Worm (Caenorhabditis elegans) whole organism, mixed stage, embryonic: ENCODE data around the gene clec-85.
"Not testable (repeated sequence)": the region's sequence is repeated elsewhere in the genome, so short reads cannot be mapped to it uniquely, and the experiment has no call there.

Experiments
- bed-3 ChIP-seq: fragments of 200-800 bp; sonication (Bioruptor generic); optimal IDR thresholded peaks from 3 replicates; lab custom pipeline; 2018; ENCODE audit warnings: mild to moderate bottlenecking, missing genetic modification characterization, moderate library complexity, missing compliant biosample characterization
- blmp-1 ChIP-seq: fragments of 150-350 bp; optimal IDR thresholded peaks from 2 replicates; lab custom pipeline; 2014; ENCODE audit warnings: missing biosample characterization, missing genetic modification characterization
- ceh-43 ChIP-seq: fragments of 200-800 bp; sonication (Bioruptor generic); optimal IDR thresholded peaks from 2 replicates; lab custom pipeline; 2018; ENCODE audit warnings: mild to moderate bottlenecking, missing genetic modification characterization, moderate library complexity, missing compliant biosample characterization
- drap-1 ChIP-seq: fragments of 200-800 bp; sonication (Bioruptor generic); optimal IDR thresholded peaks from 3 replicates; lab custom pipeline; 2018; ENCODE audit warnings: mild to moderate bottlenecking, missing genetic modification characterization, missing compliant biosample characterization
- elt-1 ChIP-seq: sonication (generic microtip); optimal IDR thresholded peaks from 2 replicates; lab custom pipeline; 2017; ENCODE audit warnings: missing genetic modification characterization, mild to moderate bottlenecking, missing compliant biosample characterization, antibody characterized with exemption, moderate library complexity, borderline replicate concordance; ENCODE audit not compliant: insufficient read depth
- elt-3 ChIP-seq: fragments of 150-350 bp; optimal IDR thresholded peaks from 2 replicates; lab custom pipeline; 2014; ENCODE audit warnings: missing biosample characterization, missing genetic modification characterization
- ham-2 ChIP-seq: fragments of 200-800 bp; sonication (Bioruptor generic); optimal IDR thresholded peaks from 2 replicates; lab custom pipeline; 2018; ENCODE audit warnings: mild to moderate bottlenecking, missing genetic modification characterization, missing compliant biosample characterization
- hlh-1 ChIP-seq: fragments of 150-350 bp; optimal IDR thresholded peaks from 2 replicates; lab custom pipeline; 2014; ENCODE audit warnings: missing biosample characterization, missing genetic modification reagents, missing genetic modification characterization
- lin-13 ChIP-seq: fragments of 150-350 bp; optimal IDR thresholded peaks from 2 replicates; lab custom pipeline; 2014; ENCODE audit warnings: missing biosample characterization, missing genetic modification characterization
- lsy-2 ChIP-seq: fragments of 150-350 bp; optimal IDR thresholded peaks from 2 replicates; lab custom pipeline; 2014; ENCODE audit warnings: missing biosample characterization, missing genetic modification characterization
- mab-5 ChIP-seq: fragments of 150-350 bp; optimal IDR thresholded peaks from 2 replicates; lab custom pipeline; 2014; ENCODE audit warnings: missing biosample characterization, missing genetic modification characterization
- nhr-237 ChIP-seq: fragments of 150-350 bp; optimal IDR thresholded peaks from 2 replicates; lab custom pipeline; 2014; ENCODE audit warnings: missing biosample characterization, missing genetic modification characterization
- pha-4 ChIP-seq: fragments of 150-350 bp; optimal IDR thresholded peaks from 2 replicates; lab custom pipeline; 2018; ENCODE audit warnings: missing biosample characterization, missing genetic modification reagents, missing genetic modification characterization
- sem-2 ChIP-seq: fragments of 200-800 bp; sonication (Bioruptor generic); optimal IDR thresholded peaks from 2 replicates; lab custom pipeline; 2018; ENCODE audit warnings: mild to moderate bottlenecking, missing genetic modification characterization, missing compliant biosample characterization
- unc-39 ChIP-seq: fragments of 150-350 bp; optimal IDR thresholded peaks from 2 replicates; lab custom pipeline; 2014; ENCODE audit warnings: missing biosample characterization, missing genetic modification characterization
- zip-8 ChIP-seq: fragments of 150-350 bp; optimal IDR thresholded peaks from 2 replicates; lab custom pipeline; 2014; ENCODE audit warnings: missing biosample characterization, missing genetic modification characterization

clec-85 gene

DNA sequence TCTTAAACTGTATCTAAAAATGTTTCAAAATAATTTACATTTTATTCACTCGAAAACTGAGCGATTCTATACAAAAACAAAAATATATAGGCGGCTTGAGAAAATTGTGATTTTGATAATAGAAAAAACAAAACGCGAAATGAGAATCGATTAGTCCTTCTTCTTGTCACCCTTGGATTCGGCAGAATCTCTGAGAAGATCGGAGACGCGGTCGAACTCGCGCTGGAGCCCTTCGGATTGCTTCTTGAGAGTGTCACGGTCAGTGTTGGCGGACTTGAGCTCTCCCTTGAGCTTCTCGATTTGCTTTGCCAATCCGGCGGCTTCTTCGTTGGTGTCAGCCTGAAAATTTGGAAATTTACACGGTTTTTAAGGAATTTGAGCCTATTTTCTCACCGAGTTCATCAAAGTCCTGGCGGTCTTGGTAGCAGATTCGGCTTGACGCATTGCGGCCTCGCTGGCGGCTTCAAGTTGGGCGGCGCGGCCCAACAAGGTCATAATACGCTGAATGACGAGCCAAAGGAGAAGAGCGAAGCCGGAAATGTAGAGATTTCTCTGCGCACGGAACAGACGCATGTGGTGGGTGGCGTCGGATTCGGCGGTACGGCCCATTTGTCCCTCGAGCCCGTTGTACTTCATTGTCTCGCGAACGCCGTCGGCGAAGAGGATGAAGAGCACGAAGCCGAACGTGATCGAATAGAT is 41.0 kb downstream of the clec-85 start:
- TF ChIP-seq blmp-1 (tag; lab: Kevin White, UChicago) (no peak), hlh-1 (tag; lab: Kevin White, UChicago) (no peak), drap-1 (no peak)

DNA sequence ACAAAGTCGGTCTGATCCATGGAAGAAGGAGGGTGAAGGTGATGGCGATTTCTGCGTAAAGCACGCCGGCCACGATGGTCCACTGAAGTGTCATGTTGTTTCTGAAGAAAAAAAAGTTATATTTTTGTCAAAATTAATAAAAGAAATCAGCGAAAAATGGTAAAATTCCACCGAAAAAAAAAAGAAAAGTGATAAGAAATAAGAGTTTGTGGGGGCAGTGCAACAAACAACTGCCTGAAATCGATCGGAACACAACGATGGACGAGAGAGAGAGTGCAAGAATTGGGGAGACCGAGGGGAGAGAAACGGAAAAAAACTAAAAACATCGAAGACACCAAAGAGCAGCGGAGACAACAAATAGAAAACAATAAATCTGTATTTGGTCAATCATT is 41.7 kb downstream of the clec-85 start, which contains the start of gene Y54G2A.18:
Gene Y54G2A.18 (minus strand): TSS at position 101 of the 392 bp plus-strand sequence.
- TF ChIP-seq hlh-1 (tag; lab: Kevin White, UChicago) (peak; percentile 22), pha-4 (tag; lab: Kevin White, UChicago) (no peak)

DNA sequence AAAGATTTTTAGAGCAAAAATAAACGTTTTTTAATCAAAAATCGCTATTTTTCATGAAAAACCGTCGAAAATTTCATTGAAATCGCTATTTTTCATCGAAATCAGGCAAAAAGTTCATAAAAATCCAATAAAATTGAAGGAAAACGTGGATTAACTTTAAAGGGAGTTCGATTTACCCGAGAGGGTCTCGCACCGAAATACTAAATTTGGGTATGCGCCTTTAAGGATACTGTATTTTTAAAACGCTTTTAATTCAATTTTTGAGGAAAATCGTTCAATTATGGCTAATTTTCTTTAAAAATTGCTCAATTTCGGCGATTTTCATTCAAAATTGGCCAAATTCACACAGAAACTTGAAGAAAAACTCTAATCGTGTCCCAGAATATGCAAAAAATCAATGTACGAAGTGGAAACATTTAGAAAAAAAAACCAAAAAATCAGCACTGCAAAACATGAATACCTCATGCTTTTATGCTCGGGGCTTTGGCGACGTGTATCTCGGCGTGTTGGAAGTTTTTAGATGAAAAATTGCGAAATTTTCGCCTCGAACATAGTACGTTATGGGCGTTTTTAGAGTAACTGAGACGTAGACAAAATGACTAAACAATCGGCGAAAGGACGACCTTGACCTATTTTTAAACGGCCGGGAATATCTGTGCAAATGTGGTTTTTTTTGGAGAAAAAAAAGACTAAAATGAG is 42.2 kb downstream of the clec-85 start:
- TF ChIP-seq ham-2 (GFP tag; lab: Kevin White, UChicago) (no peak), pha-4 (tag; lab: Kevin White, UChicago) (no peak), zip-8 (tag; lab: Kevin White, UChicago) (no peak), unc-39 (tag; lab: Kevin White, UChicago) (no peak)

DNA sequence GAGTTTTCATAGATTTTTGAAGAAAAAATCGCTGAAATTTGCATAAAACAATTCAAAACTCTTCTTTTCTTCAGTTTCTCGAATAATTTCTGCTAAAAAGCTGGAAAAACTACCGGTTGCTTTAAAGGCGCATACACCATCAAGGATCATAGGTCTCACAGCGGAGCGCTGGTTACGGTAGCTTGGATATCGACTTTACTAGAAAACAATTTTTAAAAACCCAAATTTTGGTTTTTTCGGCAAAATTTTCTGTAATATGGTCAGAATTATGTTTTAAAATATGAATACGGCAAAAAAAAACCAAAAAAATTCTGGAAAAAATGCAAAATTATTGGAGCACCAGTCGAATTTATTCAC is 42.8 kb downstream of the clec-85 start:
- TF ChIP-seq ceh-43, result no peak
- TF ChIP-seq elt-3, result no peak

DNA sequence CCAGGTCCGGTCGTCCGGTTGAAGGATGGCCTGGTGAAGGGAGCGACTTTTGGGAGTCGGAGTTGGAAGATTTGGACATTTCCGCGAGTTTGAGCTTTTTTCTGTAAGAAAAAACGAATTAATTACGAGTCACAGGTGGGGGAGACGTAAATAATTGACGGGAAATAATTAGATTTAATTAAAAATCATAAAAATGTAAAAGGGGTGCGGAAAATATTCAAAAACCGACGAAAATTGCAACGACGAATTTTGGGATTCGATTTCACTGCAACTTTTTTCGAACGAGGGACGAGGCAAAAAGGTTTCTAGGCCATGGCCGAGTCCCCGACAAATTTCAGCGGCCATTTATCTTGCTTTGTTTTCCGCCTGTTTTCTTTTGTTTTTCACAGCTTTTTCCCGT is 43.9 kb downstream of the clec-85 start, which contains the start of gene Y54G2A.19:
Gene Y54G2A.19 (minus strand): TSS at position 101 of the 400 bp plus-strand sequence.
- not testable (repeated sequence) for TF ChIP-seq lin-13 (tag; lab: Kevin White, UChicago); mab-5 (tag; lab: Kevin White, UChicago); ceh-43

DNA sequence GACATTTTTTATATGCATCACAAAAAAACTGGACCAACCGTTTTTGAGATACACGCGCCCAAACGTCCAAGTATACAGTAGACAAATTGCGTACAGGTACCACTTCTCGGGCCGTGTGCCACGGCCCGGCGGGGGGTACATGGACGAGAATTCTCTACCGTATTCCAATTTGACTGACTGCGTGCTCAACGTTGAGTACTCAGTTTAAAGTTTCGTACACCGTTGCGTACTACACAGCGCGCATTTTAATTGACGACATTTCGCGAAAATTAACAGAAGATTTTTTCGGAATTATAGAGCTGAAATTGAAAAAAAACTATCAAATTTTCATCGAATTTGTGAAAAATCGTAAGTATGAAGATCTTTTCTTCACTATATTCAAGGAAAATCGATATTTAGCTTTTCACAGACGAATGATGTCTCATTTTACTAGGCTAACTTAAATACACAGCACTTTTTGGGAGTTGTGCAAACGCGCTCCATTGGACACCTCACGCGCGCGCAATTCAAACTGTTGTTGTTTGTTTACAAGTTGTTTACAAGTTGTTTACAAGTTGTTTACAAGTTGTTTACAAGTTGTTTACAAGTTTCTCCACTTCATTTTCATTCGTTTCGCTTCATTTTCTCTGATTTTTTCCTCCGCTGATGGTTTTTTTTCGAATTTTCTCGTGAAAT is 45.4 kb downstream of the clec-85 start:
- TF ChIP-seq lsy-2, result peak; percentile 20

DNA sequence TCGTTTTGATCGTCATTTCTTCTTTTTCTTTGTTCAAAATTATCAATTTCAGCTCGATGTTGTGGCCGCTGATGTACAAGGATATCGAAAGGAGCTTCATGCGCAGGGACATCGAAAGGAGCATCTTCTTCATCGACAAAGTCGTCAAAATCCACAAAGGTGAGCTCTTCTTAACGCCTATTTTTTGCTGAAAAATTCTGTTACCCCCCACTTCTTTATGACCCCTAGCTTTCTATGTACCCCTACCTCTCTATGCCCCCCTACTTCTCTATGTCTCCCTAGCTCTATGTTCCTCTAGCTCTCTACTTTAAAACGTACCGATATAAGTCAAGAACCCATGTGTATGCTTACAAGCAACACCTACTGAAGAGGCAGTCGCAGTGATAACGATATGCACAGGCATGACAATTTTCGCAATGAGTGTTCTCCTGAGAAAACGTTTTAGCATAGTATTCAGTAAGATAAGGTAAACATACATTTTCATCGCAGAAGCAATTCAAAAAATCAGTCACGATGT is 47.0 kb downstream of the clec-85 start, which contains the start of gene Y54G2A.36:
Gene Y54G2A.36 (plus strand): TSS at position 51 of the 517 bp plus-strand sequence.
- TF ChIP-seq blmp-1 (tag; lab: Kevin White, UChicago) (no peak), elt-1 (no peak), sem-2 (GFP tag; lab: Kevin White, UChicago) (no peak), lsy-2 (no peak), bed-3 (GFP tag; lab: Kevin White, UChicago) (no peak), ham-2 (GFP tag; lab: Kevin White, UChicago) (no peak), nhr-237 (tag; lab: Kevin White, UChicago) (no peak)
